Worm (Caenorhabditis elegans): ENCODE results near the gene F16B4.6.

DNA sequence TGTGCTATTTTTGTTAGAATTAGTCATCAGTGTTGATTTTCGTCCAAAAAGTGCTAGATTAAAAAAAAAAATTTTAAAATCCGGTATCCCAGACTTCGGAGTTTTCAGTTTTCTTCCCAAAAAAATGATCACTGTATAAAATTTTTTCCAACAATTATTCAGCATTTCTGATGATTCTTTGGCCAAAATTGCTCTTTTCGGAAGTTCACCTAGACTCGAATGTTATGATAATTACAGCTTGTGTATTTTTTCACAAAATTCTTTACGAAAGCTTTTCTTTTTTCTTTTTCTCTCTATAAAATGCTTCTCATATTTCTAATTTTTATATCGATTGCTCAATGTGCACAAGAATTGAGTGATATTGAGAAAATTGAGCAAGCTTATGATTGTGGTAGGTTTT, 44.7 kb downstream of the F16B4.6 start, which contains the start of gene irld-17:
- no peak for TF ChIP-seq flt-1 (GFP tag; IDR thresholded peaks at IDR 0.05)
- no peak for TF ChIP-seq med-1 (GFP tag; optimal IDR thresholded peaks at IDR 0.05; ENCODE audit: insufficient read depth)
- no peak for TF ChIP-seq T22C8.4 (GFP tag; IDR thresholded peaks at IDR 0.05)
- no peak for TF ChIP-seq cog-1 (tag; optimal IDR thresholded peaks at IDR 0.05)
